Fruit fly (Drosophila melanogaster): ENCODE data around the gene tow.

Gene tow

dm6 chr3L:6906758-6907157, 35.9 kb upstream of the tow start (continued):
- TF ChIP-seq ewg (GFP tag; optimal IDR thresholded peaks at IDR 0.05): peak; percentile 95
- peak; percentile 63 for TF ChIP-seq Nf-YC (tag; optimal IDR thresholded peaks at IDR 0.05)
- TF ChIP-seq sens (GFP tag): peak; percentile 69
- peak; percentile 52 for TF ChIP-seq CG4360 (GFP tag; IDR thresholded peaks at IDR 0.05)
- TF ChIP-seq CG1529 (GFP tag; optimal IDR thresholded peaks at IDR 0.05): no peak
- peak; percentile 41 for TF ChIP-seq Med (GFP tag)
- TF ChIP-seq CG32532 (GFP tag; IDR thresholded peaks at IDR 0.05): 0 out of 2 replicates have a peak, but pooled peaks have one; percentile 6
- TF ChIP-seq CG11456 (GFP tag; IDR thresholded peaks at IDR 0.05): 0 out of 3 replicates have a peak, but pooled peaks have one; percentile 28
- TF ChIP-seq Deaf1 (tag; optimal IDR thresholded peaks at IDR 0.05): peak; percentile 67
- TF ChIP-seq CG8290 (GFP tag; optimal IDR thresholded peaks at IDR 0.05): peak; percentile 20
- peak in 1 of 2 experiments; percentile 17 for TF ChIP-seq CG8290 (tag; optimal IDR thresholded peaks at IDR 0.05)
- no peak for TF ChIP-seq crol (GFP tag; IDR thresholded peaks at IDR 0.05)
- no peak for TF ChIP-seq Bteb2 (GFP tag; optimal IDR thresholded peaks at IDR 0.05)
- 0 out of 2 replicates have a peak, but pooled peaks have one; percentile 13 for TF ChIP-seq bbx (GFP tag; IDR thresholded peaks at IDR 0.05; ENCODE audit: partially characterized antibody)
- no peak for TF ChIP-seq CG13624 (GFP tag; optimal IDR thresholded peaks at IDR 0.05)
- no peak for TF ChIP-seq chinmo (GFP tag; IDR thresholded peaks at IDR 0.05; ENCODE audit: partially characterized antibody)
- no peak for TF ChIP-seq CG3847 (GFP tag; IDR thresholded peaks at IDR 0.05)
- peak; percentile 17 for TF ChIP-seq pzg (GFP tag; optimal IDR thresholded peaks at IDR 0.05)
- TF ChIP-seq CG10462 (GFP tag; optimal IDR thresholded peaks at IDR 0.05): no peak
- no peak for TF ChIP-seq B-H1 (GFP tag; IDR thresholded peaks at IDR 0.05)
- no peak for TF ChIP-seq Nf-YB (GFP tag; optimal IDR thresholded peaks at IDR 0.05)
- no peak for TF ChIP-seq fd64A (GFP tag; optimal IDR thresholded peaks at IDR 0.05)
- no peak for TF ChIP-seq CG42726 (GFP tag; IDR thresholded peaks at IDR 0.05; ENCODE audit: partially characterized antibody)
- TF ChIP-seq CTCF (GFP tag; optimal IDR thresholded peaks at IDR 0.05): peak; percentile 90

- TF ChIP-seq lov (optimal IDR thresholded peaks at IDR 0.05): no peak
- TF ChIP-seq lov (GFP tag; IDR thresholded peaks at IDR 0.05): peak; percentile 45; the same call in 1 of the 3 replicates
- peak; percentile 77 for TF ChIP-seq Ets65A (GFP tag)
- TF ChIP-seq grn (GFP tag; optimal IDR thresholded peaks at IDR 0.05): no peak
- TF ChIP-seq CG4707 (GFP tag; optimal IDR thresholded peaks at IDR 0.05): no peak
- 0 out of 4 replicates have a peak, but pooled peaks have one; percentile 60 for TF ChIP-seq chinmo (GFP tag; IDR thresholded peaks at IDR 0.05; ENCODE audit: partially characterized antibody)
- no peak; the same call in 1 of the 2 replicates for TF ChIP-seq dimm (GFP tag; IDR thresholded peaks at IDR 0.05)
These were observed 31.4 kb upstream of the tow start for dm6 chr3L:6911219-6911618.

- TF ChIP-seq B-H1 (GFP tag; IDR thresholded peaks at IDR 0.05): no peak
- TF ChIP-seq sug (tag; optimal IDR thresholded peaks at IDR 0.05): peak; percentile 71
- peak; percentile 60 for TF ChIP-seq Ets65A (GFP tag)
- TF ChIP-seq CG11560 (tag; IDR thresholded peaks at IDR 0.05): no peak
These were observed 28.8 kb upstream of the tow start for dm6 chr3L:6913823-6914222.

- TF ChIP-seq Fer1 (GFP tag; optimal IDR thresholded peaks at IDR 0.05): no peak
- TF ChIP-seq trh (GFP tag; optimal IDR thresholded peaks at IDR 0.05): no peak
- TF ChIP-seq sima (GFP tag; optimal IDR thresholded peaks at IDR 0.05): no peak
- no peak for TF ChIP-seq CG1647 (GFP tag; optimal IDR thresholded peaks at IDR 0.05)
These were observed 27.9 kb upstream of the tow start, which contains the start of gene Prat2 for dm6 chr3L:6914776-6915175. Prat2 (minus strand) TSS chr3L:6914876.

dm6 chr3L:6919213-6919612, 23.4 kb upstream of the tow start:
- TF ChIP-seq cato (GFP tag; optimal IDR thresholded peaks at IDR 0.05; ENCODE audit: borderline replicate concordance) (no peak), Chrac-16 (GFP tag; optimal IDR thresholded peaks at IDR 0.05) (no peak), Hr78 (GFP tag; optimal IDR thresholded peaks at IDR 0.05) (peak in 1 of 2 experiments; percentile 13), kni (GFP tag; optimal IDR thresholded peaks at IDR 0.05) (peak; percentile 42), wdn (GFP tag; IDR thresholded peaks at IDR 0.05) (no peak), chinmo (GFP tag; IDR thresholded peaks at IDR 0.05; ENCODE audit: partially characterized antibody) (0 out of 4 replicates have a peak, but pooled peaks have one; percentile 7), CG4707 (GFP tag; optimal IDR thresholded peaks at IDR 0.05) (peak; percentile 92), vvl (GFP tag; IDR thresholded peaks at IDR 0.05) (peak; percentile 95), Rfx (GFP tag; IDR thresholded peaks at IDR 0.05) (no peak), Ets65A (GFP tag) (peak; percentile 11), CG14965 (GFP tag; optimal IDR thresholded peaks at IDR 0.05; ENCODE audit: borderline replicate concordance) (no peak), Ets97D (GFP tag; optimal IDR thresholded peaks at IDR 0.05) (no peak), fd96Cb (tag; optimal IDR thresholded peaks at IDR 0.05) (no peak), NC2α (GFP tag; optimal IDR thresholded peaks at IDR 0.05) (no peak)
